Fruit fly (Drosophila melanogaster) whole organism, embryonic: Measurements from ENCODE around the gene CG9643.

Source experiments
- Abd-B ChIP-seq: fragments of 200-800 bp; sonication (Bioruptor generic); optimal IDR thresholded peaks from 2 replicates; lab custom pipeline; 2018; ENCODE audit warnings: missing biosample characterization, mild to moderate bottlenecking, missing genetic modification characterization, moderate library complexity
- Bgb ChIP-seq: fragments of 200-800 bp; sonication (Bioruptor generic); IDR thresholded peaks from 2 replicates; pipeline ENCODE4 v1.3.6; 2022; ENCODE audit warnings: missing biosample characterization, missing genetic modification characterization; ENCODE audit not compliant: partially characterized antibody
- Blimp-1 ChIP-seq: fragments of 200-800 bp; sonication (Bioruptor generic); optimal IDR thresholded peaks from 3 replicates; lab custom pipeline; 2018; ENCODE audit warnings: missing biosample characterization, missing genetic modification characterization, mild to moderate bottlenecking, moderate library complexity, missing genetic modification reagents
- BtbVII ChIP-seq: fragments of 200-800 bp; sonication (Bioruptor generic); optimal IDR thresholded peaks from 3 replicates; lab custom pipeline; 2017; ENCODE audit warnings: missing biosample characterization, mild to moderate bottlenecking, missing genetic modification characterization
- CG12155 ChIP-seq: fragments of 200-800 bp; sonication (Bioruptor generic); optimal IDR thresholded peaks from 3 replicates; lab custom pipeline; 2016; ENCODE audit warnings: missing biosample characterization, missing genetic modification characterization
- CG1233 ChIP-seq: fragments of 200-800 bp; sonication (Bioruptor generic); optimal IDR thresholded peaks from 4 replicates; lab custom pipeline; 2018; ENCODE audit warnings: missing biosample characterization, mild to moderate bottlenecking, missing genetic modification characterization
- CG12391 ChIP-seq: fragments of 200-800 bp; sonication (Bioruptor generic); optimal IDR thresholded peaks from 3 replicates; lab custom pipeline; 2018; ENCODE audit warnings: missing biosample characterization, mild to moderate bottlenecking, missing genetic modification characterization, moderate library complexity
- CG13894 ChIP-seq: fragments of 200-800 bp; sonication (Bioruptor generic); optimal IDR thresholded peaks from 3 replicates; lab custom pipeline; 2018; ENCODE audit warnings: missing biosample characterization, mild to moderate bottlenecking, missing genetic modification characterization, moderate library complexity
- CG15514 ChIP-seq: fragments of 200-800 bp; sonication (Bioruptor generic); optimal IDR thresholded peaks from 3 replicates; lab custom pipeline; 2017; ENCODE audit warnings: missing biosample characterization, missing genetic modification characterization, mild to moderate bottlenecking, moderate library complexity, missing genetic modification reagents
- CG1602 ChIP-seq: fragments of 200-800 bp; sonication (Bioruptor generic); optimal IDR thresholded peaks from 3 replicates; lab custom pipeline; 2016; ENCODE audit warnings: missing biosample characterization, missing genetic modification characterization
- CG1792 ChIP-seq: fragments of 200-800 bp; sonication (Bioruptor generic); optimal IDR thresholded peaks from 2 replicates; lab custom pipeline; 2016; ENCODE audit warnings: missing biosample characterization, missing genetic modification characterization
- CG18599 ChIP-seq: fragments of 200-800 bp; sonication (Bioruptor generic); optimal IDR thresholded peaks from 3 replicates; lab custom pipeline; 2017; ENCODE audit warnings: missing biosample characterization, missing genetic modification characterization, mild to moderate bottlenecking, moderate library complexity, missing genetic modification reagents
- CG6272 ChIP-seq: fragments of 200-800 bp; sonication (Bioruptor generic); IDR thresholded peaks from 2 replicates; pipeline ENCODE4 v1.3.6; 2022; ENCODE audit warnings: missing biosample characterization, missing genetic modification characterization
- CG6765 ChIP-seq: fragments of 200-800 bp; sonication (Bioruptor generic); optimal IDR thresholded peaks from 3 replicates; lab custom pipeline; 2017; ENCODE audit warnings: missing biosample characterization, mild to moderate bottlenecking, missing genetic modification characterization
- CoRest ChIP-seq: fragments of 200-800 bp; sonication (Bioruptor generic); optimal IDR thresholded peaks from 3 replicates; lab custom pipeline; 2018; ENCODE audit warnings: missing biosample characterization, mild to moderate bottlenecking, missing genetic modification characterization, moderate library complexity
- D19A ChIP-seq: fragments of 200-800 bp; optimal IDR thresholded peaks from 3 replicates; lab custom pipeline; 2019; ENCODE audit warnings: missing biosample characterization, mild to moderate bottlenecking, missing genetic modification characterization, moderate library complexity
- ERR ChIP-seq: fragments of 200-800 bp; sonication (Bioruptor generic); optimal IDR thresholded peaks from 2 replicates; lab custom pipeline; 2016; ENCODE audit warnings: missing biosample characterization, missing genetic modification characterization
- Eip74EF ChIP-seq, 2 experiments: fragments of 200-800 bp in 1 of 2; fragments of >200 bp in 1 of 2; sonication (Bioruptor generic) in 1 of 2; optimal IDR thresholded peaks; 2 replicates each; lab custom pipeline; 2017 to 2019; ENCODE audit warnings: missing biosample characterization in 2 of 2, missing genetic modification characterization in 2 of 2, mild to moderate bottlenecking in 1 of 2, moderate library complexity in 1 of 2
- Fer1 ChIP-seq: fragments of 200-800 bp; sonication (Bioruptor generic); optimal IDR thresholded peaks from 2 replicates; lab custom pipeline; 2017; ENCODE audit warnings: missing biosample characterization, mild to moderate bottlenecking, missing genetic modification characterization
- Fer3 ChIP-seq: fragments of 200-800 bp; sonication (Bioruptor generic); optimal IDR thresholded peaks from 2 replicates; lab custom pipeline; 2018; ENCODE audit warnings: missing biosample characterization, mild to moderate bottlenecking, missing genetic modification characterization, moderate library complexity
- Hand ChIP-seq: fragments of 200-800 bp; sonication (Bioruptor generic); optimal IDR thresholded peaks from 2 replicates; lab custom pipeline; 2017; ENCODE audit warnings: mild to moderate bottlenecking, missing biosample characterization, missing genetic modification reagents, missing genetic modification characterization
- Hmr ChIP-seq: fragments of 200-800 bp; sonication (Bioruptor generic); optimal IDR thresholded peaks from 3 replicates; lab custom pipeline; 2017; ENCODE audit warnings: mild to moderate bottlenecking, missing biosample characterization, missing genetic modification reagents, missing genetic modification characterization
- Med ChIP-seq: fragments of 200-800 bp; sonication (Bioruptor generic); peaks from one replicate; lab custom pipeline; 2016; ENCODE audit warnings: missing biosample characterization, missing genetic modification characterization, mild to moderate bottlenecking, inconsistent platforms, moderate library complexity
- Taf1 ChIP-seq: fragments of 200-800 bp; sonication (Bioruptor generic); IDR thresholded peaks from 2 replicates; pipeline ENCODE4 v1.3.6; 2022; ENCODE audit warnings: missing biosample characterization, missing genetic modification characterization
- abd-A ChIP-seq: fragments of 200-800 bp; sonication (Bioruptor generic); optimal IDR thresholded peaks from 3 replicates; lab custom pipeline; 2019; ENCODE audit warnings: missing biosample characterization, mild to moderate bottlenecking, missing genetic modification characterization, moderate library complexity
- al ChIP-seq: fragments of 200-800 bp; sonication (Bioruptor generic); IDR thresholded peaks from 2 replicates; pipeline ENCODE4 v1.3.6; 2022; ENCODE audit warnings: missing biosample characterization, missing genetic modification characterization
- caup ChIP-seq: fragments of 200-800 bp; sonication (Bioruptor generic); optimal IDR thresholded peaks from 3 replicates; lab custom pipeline; 2017; ENCODE audit warnings: missing biosample characterization, mild to moderate bottlenecking, missing genetic modification characterization, moderate library complexity; ENCODE audit not compliant: severe bottlenecking
- chif ChIP-seq, 2 experiments: fragments of 200-800 bp; sonication (Bioruptor generic); optimal IDR thresholded peaks; 3 replicates each; lab custom pipeline; 2016; ENCODE audit warnings: missing biosample characterization in 2 of 2, missing genetic modification characterization in 2 of 2
- crc ChIP-seq: fragments of 200-800 bp; sonication (Bioruptor generic); optimal IDR thresholded peaks from 2 replicates; lab custom pipeline; 2016; ENCODE audit warnings: missing biosample characterization, missing genetic modification characterization
- dmrt99B ChIP-seq: fragments of 200-800 bp; sonication (Bioruptor generic); optimal IDR thresholded peaks from 2 replicates; lab custom pipeline; 2018; ENCODE audit warnings: missing biosample characterization, mild to moderate bottlenecking, missing genetic modification characterization, moderate library complexity
- dysf ChIP-seq: fragments of 200-800 bp; sonication (Bioruptor generic); IDR thresholded peaks from 3 replicates; pipeline ENCODE4 v1.3.6; 2022; ENCODE audit warnings: missing biosample characterization, missing genetic modification characterization
- gem ChIP-seq: fragments of 200-800 bp; sonication (Bioruptor generic); optimal IDR thresholded peaks from 2 replicates; lab custom pipeline; 2019; ENCODE audit warnings: missing biosample characterization, mild to moderate bottlenecking, missing genetic modification characterization, moderate library complexity
- grau ChIP-seq: fragments of 200-800 bp; optimal IDR thresholded peaks from 3 replicates; lab custom pipeline; 2019; ENCODE audit warnings: missing biosample characterization, mild to moderate bottlenecking, missing genetic modification characterization, moderate library complexity
- gro ChIP-seq: fragments of 200-800 bp; sonication (Bioruptor generic); optimal IDR thresholded peaks from 2 replicates; lab custom pipeline; 2016; ENCODE audit warnings: missing biosample characterization, missing genetic modification characterization
- gsb ChIP-seq: fragments of 200-800 bp; sonication (Bioruptor generic); IDR thresholded peaks from 2 replicates; pipeline ENCODE4 v1.3.6; 2022; ENCODE audit warnings: missing biosample characterization, missing genetic modification characterization
- ind ChIP-seq: fragments of 200-800 bp; sonication (Bioruptor generic); optimal IDR thresholded peaks from 3 replicates; lab custom pipeline; 2016; ENCODE audit warnings: missing biosample characterization, missing genetic modification characterization
- jing ChIP-seq: fragments of 200-800 bp; sonication (Bioruptor generic); optimal IDR thresholded peaks from 2 replicates; lab custom pipeline; 2018; ENCODE audit warnings: missing biosample characterization, mild to moderate bottlenecking, missing genetic modification characterization
- klu ChIP-seq: fragments of 200-800 bp; sonication (Bioruptor generic); IDR thresholded peaks from 2 replicates; pipeline ENCODE4 v1.3.6; 2022; ENCODE audit warnings: missing biosample characterization, missing genetic modification characterization
- lilli ChIP-seq: fragments of 200-800 bp; sonication (Bioruptor generic); optimal IDR thresholded peaks from 3 replicates; lab custom pipeline; 2016; ENCODE audit warnings: missing biosample characterization, missing genetic modification characterization
- nerfin-2 ChIP-seq: fragments of 200-800 bp; sonication (Bioruptor generic); IDR thresholded peaks from 2 replicates; pipeline ENCODE4 v1.3.6; 2022; ENCODE audit warnings: missing biosample characterization, missing genetic modification characterization; ENCODE audit not compliant: partially characterized antibody
- oc ChIP-seq: fragments of 200-800 bp; sonication (Bioruptor generic); optimal IDR thresholded peaks from 2 replicates; lab custom pipeline; 2018; ENCODE audit warnings: missing biosample characterization, mild to moderate bottlenecking, missing genetic modification characterization, moderate library complexity
- pan ChIP-seq, 4 experiments: fragments of >200 bp in 3 of 4; fragments of 200-800 bp in 1 of 4; sonication (Bioruptor generic) in 1 of 4; optimal IDR thresholded peaks in 3 of 4; IDR thresholded peaks in 1 of 4; 2 replicates each; pipeline versions ENCODE4 v1.3.6 to Lab custom; 2017 to 2022; ENCODE audit warnings: missing biosample characterization in 2 of 4, missing genetic modification characterization in 2 of 4, mixed read lengths in 1 of 4
- row ChIP-seq: fragments of 200-800 bp; sonication (Bioruptor generic); IDR thresholded peaks from 3 replicates; pipeline ENCODE4 v1.3.6; 2022; ENCODE audit warnings: missing biosample characterization, missing genetic modification characterization
- sima ChIP-seq: fragments of 200-800 bp; sonication (Bioruptor generic); optimal IDR thresholded peaks from 2 replicates; lab custom pipeline; 2016; ENCODE audit warnings: missing biosample characterization, missing genetic modification characterization
- tap ChIP-seq: fragments of 200-800 bp; optimal IDR thresholded peaks from 3 replicates; lab custom pipeline; 2019; ENCODE audit warnings: missing biosample characterization, mild to moderate bottlenecking, missing genetic modification characterization, moderate library complexity
- ttk ChIP-seq: fragments of 200-800 bp; sonication (Bioruptor generic); IDR thresholded peaks from 2 replicates; pipeline ENCODE4 v2.1.2; 2022; ENCODE audit warnings: missing biosample characterization, missing genetic modification characterization
- unpg ChIP-seq: fragments of 200-800 bp; sonication (Bioruptor generic); optimal IDR thresholded peaks from 3 replicates; lab custom pipeline; 2018; ENCODE audit warnings: missing biosample characterization, mild to moderate bottlenecking, missing genetic modification characterization, moderate library complexity
- wdn ChIP-seq: fragments of 200-800 bp; sonication (Bioruptor generic); IDR thresholded peaks from 2 replicates; pipeline ENCODE4 v1.3.6; 2022; ENCODE audit warnings: missing biosample characterization, missing genetic modification characterization
- z ChIP-seq: fragments of 200-800 bp; sonication (Bioruptor generic); IDR thresholded peaks from 3 replicates; pipeline ENCODE4 v1.3.6; 2022; ENCODE audit warnings: missing biosample characterization, missing genetic modification characterization

Gene CG9643

dm6 chr2L:2931555-2932131 lies 47.4 kb downstream of the CG9643 start (continued):
- TF ChIP-seq ind (no peak), grau (tag; lab: Kevin White, UChicago) (peak; percentile 66), pan (optimal IDR thresholded peaks at IDR 0.05; lab: Kevin White, UChicago) (no peak), pan (GFP tag; optimal IDR thresholded peaks at IDR 0.05 in 1 of 2, IDR thresholded peaks at IDR 0.05 in 1 of 2) (no peak), lilli (GFP tag; lab: Kevin White, UChicago) (peak; percentile 26), CG13894 (no peak), jing (GFP tag; lab: Kevin White, UChicago) (no peak), CG1792 (GFP tag; lab: Kevin White, UChicago) (no peak), abd-A (tag; lab: Kevin White, UChicago) (peak; percentile 52), Eip74EF (GFP tag; optimal IDR thresholded peaks at IDR 0.05; lab: Kevin White, UChicago) (no peak), ttk (no peak), dmrt99B (tag; lab: Kevin White, UChicago) (peak; percentile 49), Taf1 (GFP tag; lab: Robert Waterston, UW) (no peak), gem (peak; percentile 48), tap (tag; lab: Kevin White, UChicago) (no peak), CG6272 (no peak), D19A (peak; percentile 89), CG12155 (GFP tag; lab: Kevin White, UChicago) (no peak), oc (no peak), nerfin-2 (GFP tag; lab: Robert Waterston, UW) (no peak), klu (GFP tag; lab: Robert Waterston, UW) (no peak), sima (no peak), chif (GFP tag; optimal IDR thresholded peaks at IDR 0.05; lab: Kevin White, UChicago) (no peak), gsb (GFP tag; lab: Robert Waterston, UW) (no peak), Fer3 (tag; lab: Kevin White, UChicago) (no peak), Fer1 (GFP tag; lab: Kevin White, UChicago) (peak; percentile 52), CoRest (no peak), Hand (GFP tag; lab: Kevin White, UChicago) (no peak), BtbVII (peak; percentile 2), CG12391 (tag; lab: Kevin White, UChicago) (peak; percentile 17), Hmr (GFP tag; lab: Kevin White, UChicago) (peak; percentile 6), ERR (GFP tag; lab: Kevin White, UChicago) (no peak), CG18599 (peak; percentile 63), row (GFP tag; lab: Robert Waterston, UW) (peak; percentile 66), CG1602 (GFP tag; lab: Kevin White, UChicago) (no peak), Blimp-1 (GFP tag; lab: Kevin White, UChicago) (peak; percentile 15), caup (GFP tag; lab: Kevin White, UChicago) (no peak), wdn (GFP tag; lab: Robert Waterston, UW) (no peak), gro (GFP tag; lab: Kevin White, UChicago) (no peak), crc (GFP tag; lab: Kevin White, UChicago) (no peak), Med (GFP tag; lab: Kevin White, UChicago) (peak; percentile 84), CG1233 (GFP tag; lab: Kevin White, UChicago) (no peak), Abd-B (GFP tag; lab: Kevin White, UChicago) (peak; percentile 17), dysf (GFP tag; lab: Robert Waterston, UW) (peak; percentile 25; the same call in 1 of the 3 replicates), unpg (peak; percentile 28), al (no peak), z (no peak), CG15514 (GFP tag; lab: Kevin White, UChicago) (peak; percentile 6), CG6765 (peak; percentile 3), Bgb (no peak)
